Fruit fly (Drosophila melanogaster): ENCODE results near the gene fit.
A peak's percentile ranks its signal among the peaks of the same experiment; 100 is the strongest.

The fit gene

dm6 chr3R:21852579-21853233, 31.5 kb downstream of the fit start:
- TF ChIP-seq Hr83 (GFP tag; optimal IDR thresholded peaks at IDR 0.05; ENCODE audit: poor library complexity, severe bottlenecking) (peak; percentile 2), woc (GFP tag; optimal IDR thresholded peaks at IDR 0.05) (no peak), Myc (optimal IDR thresholded peaks at IDR 0.05) (no peak), Hr78 (GFP tag; optimal IDR thresholded peaks at IDR 0.05) (no peak), br (GFP tag; optimal IDR thresholded peaks at IDR 0.05) (no peak), HLH106 (tag; optimal IDR thresholded peaks at IDR 0.05) (no peak), Abd-B (GFP tag; optimal IDR thresholded peaks at IDR 0.05) (no peak), dl (GFP tag; optimal IDR thresholded peaks at IDR 0.05; ENCODE audit: insufficient read depth in 1 of 2, partially characterized antibody in 2 of 2) (no peak), ey (GFP tag; optimal IDR thresholded peaks at IDR 0.05) (no peak), Sp1 (GFP tag; optimal IDR thresholded peaks at IDR 0.05) (no peak), N (GFP tag; optimal IDR thresholded peaks at IDR 0.05) (no peak), jim (GFP tag; optimal IDR thresholded peaks at IDR 0.05) (no peak), pan (optimal IDR thresholded peaks at IDR 0.05) (no peak), h (GFP tag; optimal IDR thresholded peaks at IDR 0.05) (no peak), brk (GFP tag; optimal IDR thresholded peaks at IDR 0.05) (no peak), sv (GFP tag; optimal IDR thresholded peaks at IDR 0.05) (no peak), Mio (GFP tag; optimal IDR thresholded peaks at IDR 0.05) (no peak), fru (GFP tag; optimal IDR thresholded peaks at IDR 0.05) (peak; percentile 9), usp (GFP tag; optimal IDR thresholded peaks at IDR 0.05) (no peak), sage (GFP tag; optimal IDR thresholded peaks at IDR 0.05) (no peak), Dfd (GFP tag; optimal IDR thresholded peaks at IDR 0.05) (no peak), CG9705 (GFP tag; optimal IDR thresholded peaks at IDR 0.05) (no peak), tai (GFP tag; optimal IDR thresholded peaks at IDR 0.05) (no peak), rgr (GFP tag; optimal IDR thresholded peaks at IDR 0.05) (peak; percentile 22), GATAd (GFP tag; optimal IDR thresholded peaks at IDR 0.05) (no peak), CrebA (GFP tag; optimal IDR thresholded peaks at IDR 0.05; ENCODE audit: borderline replicate concordance) (no peak), Rel (GFP tag; optimal IDR thresholded peaks at IDR 0.05) (no peak), Rel (tag; optimal IDR thresholded peaks at IDR 0.05) (peak; percentile 10), OdsH (GFP tag; optimal IDR thresholded peaks at IDR 0.05) (peak; percentile 7), CG32264 (GFP tag; optimal IDR thresholded peaks at IDR 0.05) (no peak), dsf (GFP tag; optimal IDR thresholded peaks at IDR 0.05; ENCODE audit: borderline replicate concordance) (no peak), lola (GFP tag; optimal IDR thresholded peaks at IDR 0.05) (no peak), psq (GFP tag; optimal IDR thresholded peaks at IDR 0.05) (peak; percentile 75), foxo (GFP tag; optimal IDR thresholded peaks at IDR 0.05) (no peak), dmrt93B (GFP tag; optimal IDR thresholded peaks at IDR 0.05) (no peak), Jra (GFP tag; optimal IDR thresholded peaks at IDR 0.05) (no peak)

dm6 chr3R:21851592-21852578, 32.4 kb downstream of the fit start:
- no peak for TF ChIP-seq Rel (GFP tag; optimal IDR thresholded peaks at IDR 0.05)
- TF ChIP-seq Rel (tag; optimal IDR thresholded peaks at IDR 0.05): peak; percentile 51
- TF ChIP-seq jim (GFP tag; optimal IDR thresholded peaks at IDR 0.05): no peak
- peak; percentile 58 for TF ChIP-seq CrebA (GFP tag; optimal IDR thresholded peaks at IDR 0.05; ENCODE audit: borderline replicate concordance)
- peak; percentile 36 for TF ChIP-seq Dif (GFP tag; optimal IDR thresholded peaks at IDR 0.05; ENCODE audit: partially characterized antibody)

Data from whole organism, wandering third instar larva.